Fruit fly (Drosophila melanogaster) whole organism, embryonic: ENCODE results near the gene CG32459.

Experiments used
- Aef1 ChIP-seq: fragments of 200-800 bp; sonication (Bioruptor generic); IDR thresholded peaks from 3 replicates; pipeline ENCODE4 v1.3.6; 2022; ENCODE audit warnings: missing biosample characterization, missing genetic modification characterization
- CG1024 ChIP-seq: fragments of 200-800 bp; sonication (Bioruptor generic); IDR thresholded peaks from 2 replicates; pipeline ENCODE4 v1.3.6; 2022; ENCODE audit warnings: missing biosample characterization, missing genetic modification characterization
- CG10274 ChIP-seq: fragments of 200-800 bp; sonication (Bioruptor generic); optimal IDR thresholded peaks from 3 replicates; lab custom pipeline; 2017; ENCODE audit warnings: missing biosample characterization, mild to moderate bottlenecking, missing genetic modification characterization
- CG10321 ChIP-seq: fragments of 200-800 bp; sonication (Bioruptor generic); IDR thresholded peaks from 2 replicates; pipeline ENCODE4 v1.3.6; 2022; ENCODE audit warnings: missing biosample characterization, missing genetic modification characterization
- CG10959 ChIP-seq: fragments of 200-800 bp; sonication (Bioruptor generic); IDR thresholded peaks from 2 replicates; pipeline ENCODE4 v1.3.6; 2022; ENCODE audit warnings: missing biosample characterization, missing genetic modification characterization
- CG14860 ChIP-seq: fragments of 200-800 bp; sonication (Bioruptor generic); IDR thresholded peaks from 3 replicates; pipeline ENCODE4 v1.3.6; 2022; ENCODE audit warnings: missing biosample characterization, missing genetic modification characterization; ENCODE audit not compliant: partially characterized antibody
- CG14965 ChIP-seq: fragments of 200-800 bp; sonication (Bioruptor generic); optimal IDR thresholded peaks from 2 replicates; lab custom pipeline; 2016; ENCODE audit warnings: missing biosample characterization, missing genetic modification characterization, borderline replicate concordance
- CG15601 ChIP-seq: fragments of 200-800 bp; sonication (Bioruptor generic); optimal IDR thresholded peaks from 3 replicates; lab custom pipeline; 2019; ENCODE audit warnings: missing biosample characterization, mild to moderate bottlenecking, missing genetic modification characterization, moderate library complexity
- CG16813 ChIP-seq: fragments of 200-800 bp; sonication (Bioruptor generic); IDR thresholded peaks from 3 replicates; pipeline ENCODE4 v1.3.6; 2022; ENCODE audit warnings: missing biosample characterization, missing genetic modification characterization; ENCODE audit not compliant: partially characterized antibody
- CG16863 ChIP-seq: fragments of 200-800 bp; sonication (Bioruptor generic); optimal IDR thresholded peaks from 3 replicates; lab custom pipeline; 2016; ENCODE audit warnings: missing biosample characterization, missing genetic modification characterization
- CG18011 ChIP-seq: fragments of 200-800 bp; sonication (Bioruptor generic); optimal IDR thresholded peaks from 2 replicates; lab custom pipeline; 2017; ENCODE audit warnings: missing biosample characterization, missing genetic modification characterization, mild to moderate bottlenecking, moderate library complexity, missing genotype
- CG1832 ChIP-seq: fragments of 200-800 bp; sonication (Bioruptor generic); optimal IDR thresholded peaks from 2 replicates; lab custom pipeline; 2017; ENCODE audit warnings: missing biosample characterization, mild to moderate bottlenecking, missing genetic modification characterization, inconsistent platforms
- CG18599 ChIP-seq: fragments of 200-800 bp; sonication (Bioruptor generic); optimal IDR thresholded peaks from 3 replicates; lab custom pipeline; 2017; ENCODE audit warnings: missing biosample characterization, missing genetic modification characterization, mild to moderate bottlenecking, moderate library complexity, missing genetic modification reagents
- CG2712 ChIP-seq: fragments of 200-800 bp; optimal IDR thresholded peaks from 3 replicates; lab custom pipeline; 2019; ENCODE audit warnings: missing biosample characterization, mild to moderate bottlenecking, missing genetic modification characterization, moderate library complexity
- CG4282 ChIP-seq: fragments of 200-800 bp; sonication (Bioruptor generic); optimal IDR thresholded peaks from 2 replicates; lab custom pipeline; 2016; ENCODE audit warnings: missing biosample characterization, missing genetic modification characterization
- CG4707 ChIP-seq: fragments of 200-800 bp; sonication (Bioruptor generic); optimal IDR thresholded peaks from 2 replicates; lab custom pipeline; 2018; ENCODE audit warnings: missing biosample characterization, mild to moderate bottlenecking, missing genetic modification characterization, moderate library complexity
- CG4730 ChIP-seq: fragments of 200-800 bp; sonication (Bioruptor generic); IDR thresholded peaks from 2 replicates; pipeline ENCODE4 v1.3.6; 2022; ENCODE audit warnings: missing biosample characterization, missing genetic modification characterization
- CG6254 ChIP-seq: fragments of 200-800 bp; sonication (Bioruptor generic); optimal IDR thresholded peaks from 3 replicates; lab custom pipeline; 2017; ENCODE audit warnings: mild to moderate bottlenecking, missing biosample characterization, missing genetic modification reagents, missing genetic modification characterization
- CG6765 ChIP-seq: fragments of 200-800 bp; sonication (Bioruptor generic); optimal IDR thresholded peaks from 3 replicates; lab custom pipeline; 2017; ENCODE audit warnings: missing biosample characterization, mild to moderate bottlenecking, missing genetic modification characterization
- CG7556 ChIP-seq: fragments of 200-800 bp; sonication (Bioruptor generic); optimal IDR thresholded peaks from 2 replicates; lab custom pipeline; 2017; ENCODE audit warnings: missing biosample characterization, mild to moderate bottlenecking, missing genetic modification characterization
- CG7745 ChIP-seq: fragments of 200-800 bp; sonication (Bioruptor generic); optimal IDR thresholded peaks from 2 replicates; lab custom pipeline; 2018; ENCODE audit warnings: missing biosample characterization, mild to moderate bottlenecking, missing genetic modification characterization, moderate library complexity
- CG7839 ChIP-seq: fragments of 200-800 bp; sonication (Bioruptor generic); optimal IDR thresholded peaks from 3 replicates; lab custom pipeline; 2018; ENCODE audit warnings: missing biosample characterization, mild to moderate bottlenecking, missing genetic modification characterization, moderate library complexity
- CG7987 ChIP-seq: fragments of 200-800 bp; sonication (Bioruptor generic); optimal IDR thresholded peaks from 2 replicates; lab custom pipeline; 2018; ENCODE audit warnings: missing biosample characterization, mild to moderate bottlenecking, missing genetic modification characterization, moderate library complexity
- D19A ChIP-seq: fragments of 200-800 bp; optimal IDR thresholded peaks from 3 replicates; lab custom pipeline; 2019; ENCODE audit warnings: missing biosample characterization, mild to moderate bottlenecking, missing genetic modification characterization, moderate library complexity
- Deaf1 ChIP-seq: fragments of 200-800 bp; optimal IDR thresholded peaks from 3 replicates; lab custom pipeline; 2019; ENCODE audit warnings: missing biosample characterization, mild to moderate bottlenecking, missing genetic modification characterization, moderate library complexity
- Dll ChIP-seq: fragments of 200-800 bp; sonication (Bioruptor generic); IDR thresholded peaks from 4 replicates; pipeline ENCODE4 v1.3.6; 2022; ENCODE audit warnings: missing biosample characterization, missing genetic modification characterization; ENCODE audit not compliant: partially characterized antibody
- Elba2 ChIP-seq: fragments of 200-800 bp; sonication (Bioruptor generic); optimal IDR thresholded peaks from 3 replicates; lab custom pipeline; 2016; ENCODE audit warnings: missing biosample characterization, missing genetic modification characterization
- Max ChIP-seq: fragments of 200-800 bp; sonication (Bioruptor generic); optimal IDR thresholded peaks from 2 replicates; lab custom pipeline; 2016; ENCODE audit warnings: missing biosample characterization, mild to moderate bottlenecking, missing genetic modification characterization
- NK7.1 ChIP-seq: fragments of 200-800 bp; sonication (Bioruptor generic); optimal IDR thresholded peaks from 3 replicates; lab custom pipeline; 2016; ENCODE audit warnings: missing biosample characterization, missing genetic modification characterization
- Neu2 ChIP-seq: fragments of 200-800 bp; sonication (Bioruptor generic); optimal IDR thresholded peaks from 3 replicates; lab custom pipeline; 2016; ENCODE audit warnings: missing biosample characterization, missing genetic modification characterization, borderline replicate concordance
- Pdp1 ChIP-seq, 2 experiments: fragments of 200-800 bp; sonication (Bioruptor generic); optimal IDR thresholded peaks; 3 replicates each; lab custom pipeline; 2016; ENCODE audit warnings: missing biosample characterization in 2 of 2, missing genetic modification characterization in 2 of 2, mild to moderate bottlenecking in 1 of 2, moderate library complexity in 1 of 2
- Scr ChIP-seq: fragments of 200-800 bp; sonication (Bioruptor generic); IDR thresholded peaks from 2 replicates; pipeline ENCODE4 v1.3.6; 2022; ENCODE audit warnings: missing biosample characterization, missing genetic modification characterization; ENCODE audit not compliant: partially characterized antibody
- Tbp ChIP-seq: fragments of >200 bp; optimal IDR thresholded peaks from 2 replicates; lab custom pipeline; 2018; ENCODE audit warnings: missing biosample characterization, missing genetic modification characterization
- ap ChIP-seq: fragments of 200-800 bp; sonication (Bioruptor generic); IDR thresholded peaks from 2 replicates; pipeline ENCODE4 v1.3.6; 2022; ENCODE audit warnings: missing biosample characterization, missing genetic modification characterization
- ara ChIP-seq: fragments of 200-800 bp; sonication (Bioruptor generic); IDR thresholded peaks from 2 replicates; pipeline ENCODE4 v1.3.6; 2022; ENCODE audit warnings: missing biosample characterization, missing genetic modification characterization
- cg ChIP-seq: fragments of 200-800 bp; sonication (Bioruptor generic); optimal IDR thresholded peaks from 3 replicates; lab custom pipeline; 2019; ENCODE audit warnings: missing biosample characterization, mild to moderate bottlenecking, missing genetic modification characterization, moderate library complexity
- chinmo ChIP-seq: fragments of 200-800 bp; sonication (Bioruptor generic); IDR thresholded peaks from 4 replicates; pipeline ENCODE4 v1.3.6; 2022; ENCODE audit warnings: missing biosample characterization, missing genetic modification characterization; ENCODE audit not compliant: partially characterized antibody
- ci ChIP-seq: fragments of 200-800 bp; sonication (Bioruptor generic); IDR thresholded peaks from 3 replicates; pipeline ENCODE4 v1.3.6; 2022; ENCODE audit warnings: missing biosample characterization, missing genetic modification characterization
- corto ChIP-seq: fragments of 200-800 bp; sonication (Bioruptor generic); optimal IDR thresholded peaks from 2 replicates; lab custom pipeline; 2016; ENCODE audit warnings: missing biosample characterization, mild to moderate bottlenecking, missing genetic modification characterization, moderate library complexity
- crol ChIP-seq: fragments of 200-800 bp; sonication (Bioruptor generic); IDR thresholded peaks from 2 replicates; pipeline ENCODE4 v1.3.6; 2022; ENCODE audit warnings: missing biosample characterization, missing genetic modification characterization
- dysf ChIP-seq: fragments of 200-800 bp; sonication (Bioruptor generic); IDR thresholded peaks from 3 replicates; pipeline ENCODE4 v1.3.6; 2022; ENCODE audit warnings: missing biosample characterization, missing genetic modification characterization
- ewg ChIP-seq: fragments of 200-800 bp; sonication (Bioruptor generic); optimal IDR thresholded peaks from 3 replicates; lab custom pipeline; 2017; ENCODE audit warnings: mild to moderate bottlenecking, missing biosample characterization, missing genetic modification reagents, missing genetic modification characterization
- fru ChIP-seq: fragments of >200 bp; optimal IDR thresholded peaks from 2 replicates; lab custom pipeline; 2017
- hbn ChIP-seq: fragments of 200-800 bp; sonication (Bioruptor generic); IDR thresholded peaks from 2 replicates; pipeline ENCODE4 v1.3.6; 2022; ENCODE audit warnings: missing biosample characterization, missing genetic modification characterization; ENCODE audit not compliant: partially characterized antibody
- maf-S ChIP-seq: fragments of 200-800 bp; sonication (Bioruptor generic); optimal IDR thresholded peaks from 2 replicates; lab custom pipeline; 2016; ENCODE audit warnings: missing biosample characterization, missing genetic modification characterization
- pfk ChIP-seq: fragments of 200-800 bp; sonication (Bioruptor generic); optimal IDR thresholded peaks from 2 replicates; lab custom pipeline; 2018; ENCODE audit warnings: missing biosample characterization, mild to moderate bottlenecking, missing genetic modification characterization, moderate library complexity
- salm ChIP-seq: fragments of 200-800 bp; sonication (Bioruptor generic); optimal IDR thresholded peaks from 2 replicates; lab custom pipeline; 2018; ENCODE audit warnings: missing biosample characterization, mild to moderate bottlenecking, missing genetic modification characterization
- scrt ChIP-seq: fragments of 200-800 bp; sonication (Bioruptor generic); optimal IDR thresholded peaks from 2 replicates; lab custom pipeline; 2018; ENCODE audit warnings: missing biosample characterization, mild to moderate bottlenecking, missing genetic modification characterization, moderate library complexity
- shn ChIP-seq: fragments of 200-800 bp; sonication (Bioruptor generic); optimal IDR thresholded peaks from 3 replicates; lab custom pipeline; 2016; ENCODE audit warnings: missing biosample characterization, missing genetic modification characterization
- toy ChIP-seq: fragments of 200-800 bp; sonication (Bioruptor generic); IDR thresholded peaks from 2 replicates; pipeline ENCODE4 v1.3.6; 2022; ENCODE audit warnings: missing biosample characterization, missing genetic modification characterization
- ttk ChIP-seq: fragments of 200-800 bp; sonication (Bioruptor generic); IDR thresholded peaks from 2 replicates; pipeline ENCODE4 v2.1.2; 2022; ENCODE audit warnings: missing biosample characterization, missing genetic modification characterization
- wdn ChIP-seq: fragments of 200-800 bp; sonication (Bioruptor generic); IDR thresholded peaks from 2 replicates; pipeline ENCODE4 v1.3.6; 2022; ENCODE audit warnings: missing biosample characterization, missing genetic modification characterization

CG32459 gene

DNA sequence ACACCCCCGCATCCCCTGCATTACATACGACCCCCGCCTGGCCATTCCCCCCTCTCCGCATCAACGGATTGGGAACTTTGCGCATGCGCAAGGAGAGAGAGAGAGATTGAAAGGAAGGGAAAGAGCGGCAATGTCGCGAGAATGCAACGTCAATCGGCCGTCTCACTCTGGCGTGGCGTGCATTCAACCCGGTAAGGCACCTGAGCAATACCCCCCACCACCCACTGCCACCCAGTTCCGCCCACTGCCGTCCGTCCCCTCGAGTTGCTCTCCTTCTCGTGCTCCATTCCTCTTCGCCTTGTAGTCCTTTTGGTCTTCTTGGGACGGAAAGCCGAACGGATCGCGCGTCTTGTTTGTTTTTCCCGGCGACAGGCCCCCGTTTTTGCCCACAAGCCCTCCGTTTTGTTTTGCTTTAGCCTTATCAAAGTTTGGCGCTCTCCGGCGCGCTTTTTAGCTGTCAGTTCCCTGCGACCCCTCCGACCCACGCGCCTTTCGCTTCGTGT, 16.1 kb downstream of the CG32459 start (continued):
- TF ChIP-seq CG10321 (GFP tag; lab: Robert Waterston, UW) (0 out of 2 replicates have a peak, but pooled peaks have one; percentile 33), wdn (GFP tag; lab: Robert Waterston, UW) (no peak), CG10959 (GFP tag; lab: Robert Waterston, UW) (no peak), CG7839 (tag; lab: Kevin White, UChicago) (no peak), crol (GFP tag; lab: Robert Waterston, UW) (peak; percentile 95), ara (0 out of 2 replicates have a peak, but pooled peaks have one; percentile 9), shn (GFP tag; lab: Kevin White, UChicago) (no peak), CG18011 (GFP tag; lab: Kevin White, UChicago) (no peak), CG4707 (GFP tag; lab: Kevin White, UChicago) (no peak), maf-S (GFP tag; lab: Kevin White, UChicago) (no peak), CG6765 (GFP tag; lab: Kevin White, UChicago) (no peak), CG1832 (GFP tag; lab: Kevin White, UChicago) (peak; percentile 20), Deaf1 (tag; lab: Kevin White, UChicago) (peak; percentile 61), CG15601 (tag; lab: Kevin White, UChicago) (no peak), CG10274 (GFP tag; lab: Kevin White, UChicago) (no peak), CG7987 (GFP tag; lab: Kevin White, UChicago) (no peak), ttk (0 out of 2 replicates have a peak, but pooled peaks have one; percentile 21), chinmo (0 out of 4 replicates have a peak, but pooled peaks have one; percentile 67), fru (lab: Kevin White, UChicago) (no peak), toy (GFP tag; lab: Robert Waterston, UW) (no peak), Max (GFP tag; lab: Kevin White, UChicago) (no peak), dysf (GFP tag; lab: Robert Waterston, UW) (no peak), CG2712 (tag; lab: Kevin White, UChicago) (no peak), CG1024 (GFP tag; lab: Robert Waterston, UW) (no peak), scrt (peak; percentile 45), cg (no peak), CG4282 (GFP tag; lab: Kevin White, UChicago) (no peak), ci (0 out of 3 replicates have a peak, but pooled peaks have one; percentile 24), salm (tag; lab: Kevin White, UChicago) (no peak), D19A (no peak), CG16863 (no peak), Neu2 (no peak), CG6254 (GFP tag; lab: Kevin White, UChicago) (peak; percentile 29), ewg (GFP tag; lab: Kevin White, UChicago) (peak; percentile 94), CG7745 (tag; lab: Kevin White, UChicago) (no peak), corto (no peak), CG14860 (GFP tag; lab: Robert Waterston, UW) (0 out of 3 replicates have a peak, but pooled peaks have one; percentile 30), CG7556 (no peak), Scr (GFP tag; lab: Robert Waterston, UW) (no peak), hbn (no peak)

DNA sequence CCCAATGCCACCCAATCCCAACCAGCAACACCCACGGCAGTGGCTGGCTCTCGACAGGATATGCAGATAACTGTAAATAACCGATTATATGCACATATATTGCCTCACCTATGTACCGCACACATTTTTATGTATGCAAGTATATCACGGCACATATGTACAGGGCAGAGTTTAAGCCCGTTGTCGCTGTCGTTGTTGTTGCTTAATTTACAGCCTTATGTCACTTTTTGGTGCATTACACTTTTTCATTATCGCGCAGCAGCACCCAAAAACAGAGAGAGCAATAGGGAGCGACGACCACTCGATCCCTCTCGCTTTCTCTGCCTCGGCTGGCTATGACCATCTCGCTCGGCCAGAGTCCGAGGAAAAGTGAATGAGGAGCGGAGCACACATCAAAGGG, 16.6 kb downstream of the CG32459 start:
- TF ChIP-seq pfk (GFP tag; lab: Kevin White, UChicago) (no peak), CG16813 (GFP tag; lab: Robert Waterston, UW) (no peak), Dll (GFP tag; lab: Robert Waterston, UW) (no peak), NK7.1 (no peak), Tbp (GFP tag; lab: Kevin White, UChicago) (no peak), CG4730 (no peak), CG18599 (GFP tag; lab: Kevin White, UChicago) (no peak), corto (no peak), ap (GFP tag; lab: Robert Waterston, UW) (no peak), Elba2 (GFP tag; lab: Kevin White, UChicago) (no peak), Pdp1 (GFP tag; optimal IDR thresholded peaks at IDR 0.05; lab: Kevin White, UChicago) (peak in 1 of 2 experiments; percentile 48), CG14965 (GFP tag; lab: Kevin White, UChicago) (no peak), CG1832 (GFP tag; lab: Kevin White, UChicago) (peak; percentile 46), Aef1 (GFP tag; lab: Robert Waterston, UW) (no peak)
- TF ChIP-seq, all 482 proteins: peak for 2
